Worm (Caenorhabditis elegans) whole organism, late embryonic: Measurements from ENCODE around the gene R05A10.4.

Experiments
- F13H6.1 ChIP-seq: sonication (generic microtip); optimal IDR thresholded peaks from 2 replicates; lab custom pipeline; 2016; ENCODE audit warnings: missing genetic modification characterization, missing compliant biosample characterization
- K02D7.2 ChIP-seq: sonication (generic microtip); optimal IDR thresholded peaks from 2 replicates; lab custom pipeline; 2017; ENCODE audit warnings: mild to moderate bottlenecking, missing genetic modification characterization, missing compliant biosample characterization
- ama-1 ChIP-seq: fragments of 150-350 bp; optimal IDR thresholded peaks from 2 replicates; lab custom pipeline; 2014
- ceh-2 ChIP-seq: sonication (generic microtip); optimal IDR thresholded peaks from 2 replicates; lab custom pipeline; 2016; ENCODE audit warnings: missing genotype, missing genetic modification characterization, missing compliant biosample characterization
- ceh-9 ChIP-seq: sonication (generic microtip); optimal IDR thresholded peaks from 2 replicates; lab custom pipeline; 2016; ENCODE audit warnings: mild to moderate bottlenecking, missing genetic modification characterization, inconsistent platforms, missing compliant biosample characterization
- nfya-1 ChIP-seq: sonication (generic microtip); optimal IDR thresholded peaks from 2 replicates; lab custom pipeline; 2017; ENCODE audit warnings: missing genetic modification characterization, mild to moderate bottlenecking, missing compliant biosample characterization, antibody characterized with exemption, moderate library complexity
- nhr-11 ChIP-seq: fragments of 150-350 bp; optimal IDR thresholded peaks from 2 replicates; lab custom pipeline; 2014; ENCODE audit warnings: missing biosample characterization, missing genetic modification characterization
- sox-2 ChIP-seq: fragments of 200-800 bp; sonication (Bioruptor generic); IDR thresholded peaks from 2 replicates; pipeline ENCODE4 v1.3.6; 2022; ENCODE audit warnings: missing genetic modification reagents, missing genetic modification characterization, missing compliant biosample characterization
- unc-86 ChIP-seq: sonication (generic microtip); optimal IDR thresholded peaks from 2 replicates; lab custom pipeline; 2016; ENCODE audit warnings: missing genetic modification characterization, missing compliant biosample characterization
- zip-5 ChIP-seq: sonication (generic microtip); optimal IDR thresholded peaks from 2 replicates; lab custom pipeline; 2016; ENCODE audit warnings: missing genetic modification characterization, missing compliant biosample characterization

DNA sequence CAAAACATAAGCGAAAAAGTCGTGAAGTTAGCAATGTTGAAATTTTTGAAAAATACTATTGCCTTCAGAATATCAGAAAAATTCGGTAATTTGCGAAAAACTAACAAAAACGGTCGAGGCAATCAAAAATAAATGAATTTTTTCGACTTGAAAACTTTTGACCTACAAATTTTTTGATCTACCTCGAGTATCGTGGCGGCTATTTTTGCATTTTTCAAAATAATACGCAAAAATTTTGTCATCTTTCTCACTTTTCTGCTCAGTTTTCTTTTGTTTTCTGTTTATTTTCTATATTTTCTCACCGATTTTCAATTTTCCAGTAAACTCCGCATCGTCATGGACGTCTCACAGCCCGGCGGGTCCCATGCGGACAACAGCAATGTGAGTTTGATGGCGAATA is 43.5 kb downstream of the R05A10.4 start:
- TF ChIP-seq zip-5, result no peak
- TF ChIP-seq sox-2 (GFP tag; lab: Robert Waterston, UW), result no peak
- no peak for TF ChIP-seq nhr-11 (tag; lab: Kevin White, UChicago)
- no peak for TF ChIP-seq ceh-2 (tag; lab: Kevin White, UChicago)
- no peak for TF ChIP-seq F13H6.1 (tag; lab: Kevin White, UChicago)
- no peak for TF ChIP-seq ceh-9
- TF ChIP-seq unc-86 (tag; lab: Kevin White, UChicago), result no peak
- no peak for TF ChIP-seq K02D7.2 (tag; lab: Kevin White, UChicago)
- no peak for TF ChIP-seq ama-1
- no peak for TF ChIP-seq nfya-1 (tag; lab: Kevin White, UChicago)
